Fruit fly (Drosophila melanogaster): Measurements from ENCODE around the gene janA.

- TF ChIP-seq CG32121 (GFP tag; IDR thresholded peaks at IDR 0.05) (no peak), CG12605 (GFP tag; IDR thresholded peaks at IDR 0.05) (no peak)
Observed at dm6 chr3R:30037630-30038029, 1.7 kb downstream of the janA start, which contains the start of gene ocn.
